Fruit fly (Drosophila melanogaster) whole organism, prepupa: Measurements from ENCODE around the gene Surf1.

ENCODE experiments used
- Blimp-1 ChIP-seq: fragments of 200-800 bp; sonication (Bioruptor generic); optimal IDR thresholded peaks from 3 replicates; lab custom pipeline; 2017; ENCODE audit warnings: missing biosample characterization, missing genetic modification characterization, mild to moderate bottlenecking, moderate library complexity, missing genetic modification reagents
- CG11294 ChIP-seq: fragments of 200-800 bp; sonication (Bioruptor generic); IDR thresholded peaks from 2 replicates; pipeline ENCODE4 v1.3.6; 2022; ENCODE audit warnings: missing biosample characterization, missing genetic modification characterization
- CG15336 ChIP-seq: fragments of 200-800 bp; sonication (Bioruptor generic); IDR thresholded peaks from 2 replicates; pipeline ENCODE4 v1.3.6; 2022; ENCODE audit warnings: missing biosample characterization, missing genetic modification characterization
- CG1621 ChIP-seq: fragments of 200-800 bp; sonication (Bioruptor generic); optimal IDR thresholded peaks from 3 replicates; lab custom pipeline; 2018; ENCODE audit warnings: missing biosample characterization, mild to moderate bottlenecking, missing genetic modification characterization
- CG16779 ChIP-seq: fragments of 200-800 bp; sonication (Bioruptor generic); optimal IDR thresholded peaks from 3 replicates; lab custom pipeline; 2017; ENCODE audit warnings: missing biosample characterization, mild to moderate bottlenecking, missing genetic modification characterization
- CG3032 ChIP-seq: fragments of 200-800 bp; optimal IDR thresholded peaks from 2 replicates; lab custom pipeline; 2019; ENCODE audit warnings: missing biosample characterization, mild to moderate bottlenecking, missing genetic modification characterization, moderate library complexity
- CG31627 ChIP-seq: fragments of 200-800 bp; sonication (Bioruptor generic); optimal IDR thresholded peaks from 3 replicates; lab custom pipeline; 2016; ENCODE audit warnings: missing biosample characterization, missing genetic modification characterization
- CG32006 ChIP-seq: fragments of 200-800 bp; sonication (Bioruptor generic); optimal IDR thresholded peaks from 3 replicates; lab custom pipeline; 2017; ENCODE audit warnings: missing biosample characterization, mild to moderate bottlenecking, missing genetic modification characterization
- CG3919 ChIP-seq: fragments of 200-800 bp; sonication (Bioruptor generic); optimal IDR thresholded peaks from 3 replicates; lab custom pipeline; 2016; ENCODE audit warnings: missing biosample characterization, missing genetic modification characterization
- CG6163 ChIP-seq: fragments of 200-800 bp; sonication (Bioruptor generic); IDR thresholded peaks from 3 replicates; pipeline ENCODE4 v1.3.6; 2022; ENCODE audit warnings: missing biosample characterization, missing genetic modification characterization
- CG6276 ChIP-seq: fragments of 200-800 bp; sonication (Bioruptor generic); optimal IDR thresholded peaks from 2 replicates; lab custom pipeline; 2017; ENCODE audit warnings: missing biosample characterization, mild to moderate bottlenecking, missing genetic modification characterization
- CG6792 ChIP-seq: fragments of 200-800 bp; sonication (Bioruptor generic); optimal IDR thresholded peaks from 3 replicates; lab custom pipeline; 2016; ENCODE audit warnings: missing biosample characterization, missing genetic modification characterization
- CG6808 ChIP-seq: fragments of 200-800 bp; sonication (Bioruptor generic); optimal IDR thresholded peaks from 3 replicates; lab custom pipeline; 2017; ENCODE audit warnings: missing biosample characterization, missing genetic modification characterization, mild to moderate bottlenecking, moderate library complexity, missing genetic modification reagents
- CG8119 ChIP-seq: fragments of 200-800 bp; sonication (Bioruptor generic); IDR thresholded peaks from 3 replicates; pipeline ENCODE4 v1.3.6; 2022; ENCODE audit warnings: missing biosample characterization, missing genetic modification characterization
- CG8319 ChIP-seq: fragments of 200-800 bp; sonication (Bioruptor generic); optimal IDR thresholded peaks from 3 replicates; lab custom pipeline; 2016; ENCODE audit warnings: missing biosample characterization, missing genetic modification characterization
- CG9139 ChIP-seq: fragments of 200-800 bp; sonication (Bioruptor generic); optimal IDR thresholded peaks from 3 replicates; lab custom pipeline; 2017; ENCODE audit warnings: missing biosample characterization, mild to moderate bottlenecking, missing genetic modification characterization
- Eip78C ChIP-seq: fragments of 200-800 bp; sonication (Bioruptor generic); peaks from one replicate; lab custom pipeline; 2016; ENCODE audit warnings: missing biosample characterization, missing genetic modification characterization
- Eip93F ChIP-seq: fragments of 200-800 bp; sonication (Bioruptor generic); optimal IDR thresholded peaks from 2 replicates; lab custom pipeline; 2016; ENCODE audit warnings: missing biosample characterization, mild to moderate bottlenecking, missing genetic modification characterization
- Ets21C ChIP-seq: fragments of 200-800 bp; sonication (Bioruptor generic); optimal IDR thresholded peaks from 3 replicates; lab custom pipeline; 2016; ENCODE audit warnings: missing biosample characterization, missing genetic modification characterization
- Ets96B ChIP-seq: fragments of 200-800 bp; optimal IDR thresholded peaks from 2 replicates; lab custom pipeline; 2019; ENCODE audit warnings: missing biosample characterization, mild to moderate bottlenecking, missing genetic modification characterization, moderate library complexity
- Gug ChIP-seq: fragments of 200-800 bp; sonication (Bioruptor generic); IDR thresholded peaks from 2 replicates; pipeline ENCODE4 v1.3.6; 2022; ENCODE audit warnings: missing biosample characterization, missing genetic modification characterization
- Hr39 ChIP-seq: fragments of 200-800 bp; sonication (Bioruptor generic); optimal IDR thresholded peaks from 2 replicates; lab custom pipeline; 2016; ENCODE audit warnings: missing biosample characterization, missing genetic modification characterization
- Met ChIP-seq: fragments of 200-800 bp; sonication (Bioruptor generic); optimal IDR thresholded peaks from 3 replicates; lab custom pipeline; 2016; ENCODE audit warnings: missing biosample characterization, missing genetic modification characterization
- OdsH ChIP-seq: fragments of 200-800 bp; sonication (Bioruptor generic); optimal IDR thresholded peaks from 3 replicates; lab custom pipeline; 2016; ENCODE audit warnings: missing biosample characterization, missing genetic modification characterization
- Smox ChIP-seq: fragments of 200-800 bp; sonication (Bioruptor generic); optimal IDR thresholded peaks from 3 replicates; lab custom pipeline; 2016; ENCODE audit warnings: missing biosample characterization, missing genetic modification characterization
- Sox102F ChIP-seq: fragments of 200-800 bp; sonication (Bioruptor generic); optimal IDR thresholded peaks from 2 replicates; lab custom pipeline; 2016; ENCODE audit warnings: missing biosample characterization, mild to moderate bottlenecking, missing genetic modification characterization
- Sox14 ChIP-seq: fragments of 200-800 bp; sonication (Bioruptor generic); optimal IDR thresholded peaks from 3 replicates; lab custom pipeline; 2016; ENCODE audit warnings: missing biosample characterization, missing genetic modification characterization
- Sox15 ChIP-seq: fragments of 200-800 bp; sonication (Bioruptor generic); optimal IDR thresholded peaks from 3 replicates; lab custom pipeline; 2016; ENCODE audit warnings: missing biosample characterization, missing genetic modification characterization
- eg ChIP-seq: fragments of 200-800 bp; sonication (Bioruptor generic); IDR thresholded peaks from 3 replicates; pipeline ENCODE4 v1.3.6; 2022; ENCODE audit warnings: missing biosample characterization, missing genetic modification characterization
- esn ChIP-seq: fragments of 200-800 bp; sonication (Bioruptor generic); optimal IDR thresholded peaks from 2 replicates; lab custom pipeline; 2016; ENCODE audit warnings: missing biosample characterization, mild to moderate bottlenecking, missing genetic modification characterization, moderate library complexity
- net ChIP-seq: fragments of 200-800 bp; sonication (Bioruptor generic); optimal IDR thresholded peaks from 3 replicates; lab custom pipeline; 2016; ENCODE audit warnings: missing biosample characterization, missing genetic modification characterization
- spab ChIP-seq: fragments of 200-800 bp; sonication (Bioruptor generic); optimal IDR thresholded peaks from 2 replicates; lab custom pipeline; 2017; ENCODE audit warnings: missing biosample characterization, mild to moderate bottlenecking, missing genetic modification characterization, missing genetic modification reagents
- ss ChIP-seq, 2 experiments: fragments of 200-800 bp; sonication (Bioruptor generic); optimal IDR thresholded peaks; 2 replicates in 1 of 2; 3 replicates in 1 of 2; lab custom pipeline; 2017 to 2018; ENCODE audit warnings: mild to moderate bottlenecking in 2 of 2, missing biosample characterization in 2 of 2, missing genetic modification characterization in 2 of 2, moderate library complexity in 1 of 2
- vri ChIP-seq: fragments of 200-800 bp; sonication (Bioruptor generic); optimal IDR thresholded peaks from 3 replicates; lab custom pipeline; 2016; ENCODE audit warnings: missing biosample characterization, mild to moderate bottlenecking, missing genetic modification characterization

Gene Surf1

DNA sequence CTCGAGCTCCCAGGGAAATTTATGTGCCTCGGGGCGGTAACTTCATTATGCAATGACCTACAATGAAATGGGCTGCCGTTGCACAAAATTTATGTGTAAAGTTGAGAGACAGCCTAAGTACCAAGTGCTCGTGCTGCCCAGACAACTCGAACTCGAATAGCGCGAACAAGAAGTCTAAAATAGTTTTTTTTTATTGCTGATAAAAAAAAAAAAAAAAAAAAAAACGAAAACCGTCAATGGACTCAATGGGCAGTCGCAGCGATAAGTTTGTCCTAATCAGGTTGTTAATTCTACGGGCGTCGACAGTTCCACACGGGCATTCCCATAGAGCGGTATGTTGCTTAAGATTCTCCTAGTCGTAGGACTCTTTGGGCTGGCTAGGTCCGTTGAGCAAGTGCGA lies 25.5 kb upstream of the Surf1 start, which contains the start of gene CG14820:
Gene CG14820, plus strand, starts transcription at position 301 of the 400 bp plus-strand sequence.
- TF ChIP-seq Ets96B (tag; lab: Kevin White, UChicago) (no peak), spab (GFP tag; lab: Kevin White, UChicago) (no peak), CG15336 (GFP tag; lab: Robert Waterston, UW) (no peak), Eip78C (GFP tag; lab: Kevin White, UChicago) (no peak), Met (no peak), esn (GFP tag; lab: Kevin White, UChicago) (no peak), Ets21C (GFP tag; lab: Kevin White, UChicago) (no peak), OdsH (GFP tag; lab: Kevin White, UChicago) (no peak), CG8319 (no peak), net (GFP tag; lab: Kevin White, UChicago) (no peak), CG3919 (GFP tag; lab: Kevin White, UChicago) (no peak), Smox (no peak), Eip93F (no peak), CG16779 (tag; lab: Kevin White, UChicago) (no peak), CG31627 (GFP tag; lab: Kevin White, UChicago) (no peak)

DNA sequence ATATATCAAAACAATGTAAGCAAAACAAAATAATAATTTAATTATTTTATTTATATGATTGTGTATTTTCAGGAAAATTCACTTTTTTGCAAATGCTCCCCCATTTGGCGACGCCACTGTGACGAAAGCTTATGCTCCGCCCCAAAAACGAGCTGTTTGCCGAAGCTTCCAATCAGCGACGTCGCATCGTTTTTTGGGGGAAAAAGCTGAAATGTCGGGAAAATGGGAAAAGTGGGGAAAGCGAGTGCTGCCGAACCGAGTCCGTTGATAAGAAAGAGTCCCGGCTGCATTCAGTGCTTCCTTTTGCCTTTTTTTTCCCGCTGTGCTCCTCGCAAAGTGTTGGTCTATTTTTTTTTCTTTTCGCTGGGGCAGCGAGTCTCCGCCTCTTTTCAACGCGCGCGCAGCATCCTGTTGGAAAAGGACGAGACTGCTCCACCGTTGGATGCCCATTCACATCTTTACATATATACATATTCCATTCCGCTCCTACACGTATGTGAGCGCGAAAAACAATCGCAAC lies 23.3 kb upstream of the Surf1 start:
- TF ChIP-seq CG6808 (GFP tag; lab: Kevin White, UChicago) (peak; percentile 11), vri (GFP tag; lab: Kevin White, UChicago) (no peak), eg (GFP tag; lab: Robert Waterston, UW) (peak; percentile 73), CG6163 (peak; percentile 65; the same call in 2 of the 3 replicates), Gug (GFP tag; lab: Robert Waterston, UW) (0 out of 2 replicates have a peak, but pooled peaks have one; percentile 13), CG16779 (tag; lab: Kevin White, UChicago) (no peak), CG8119 (GFP tag; lab: Robert Waterston, UW) (peak; percentile 63), ss (GFP tag; optimal IDR thresholded peaks at IDR 0.05; lab: Kevin White, UChicago) (peak in 1 of 2 experiments; percentile 39)

DNA sequence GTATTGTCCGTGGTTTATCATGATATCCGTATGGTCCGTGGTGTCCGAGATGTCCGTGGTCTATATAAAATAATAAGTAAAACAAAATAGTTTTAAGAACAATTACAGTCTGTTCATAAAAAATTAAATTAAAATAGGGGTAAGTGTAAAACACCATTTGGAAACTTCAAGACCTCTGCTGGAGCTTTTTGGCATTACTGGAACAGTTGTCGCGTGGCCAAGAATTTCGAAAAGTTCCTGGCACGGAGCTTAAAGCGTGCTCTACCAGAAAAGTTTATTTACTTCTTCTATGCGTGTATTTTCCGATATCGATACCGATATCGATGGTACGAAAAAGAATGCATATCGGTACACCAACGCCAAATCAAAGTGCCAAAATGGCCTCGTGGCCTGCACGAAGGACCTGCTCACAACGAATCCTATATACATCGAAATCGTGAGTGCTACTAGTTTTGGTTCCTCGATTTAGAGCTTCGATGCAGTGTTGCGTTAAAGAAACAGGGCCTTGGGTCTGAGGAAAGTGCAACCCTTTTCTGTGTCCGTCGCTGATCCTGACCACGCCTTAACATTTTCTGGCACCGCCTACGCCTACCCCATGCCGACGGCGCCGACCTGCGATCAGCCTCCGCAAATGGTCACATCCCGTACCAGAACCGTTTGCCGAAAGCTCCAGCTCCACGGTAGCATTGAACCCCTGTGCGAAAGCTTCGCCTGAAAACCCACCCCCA lies 15.9 kb upstream of the Surf1 start:
- TF ChIP-seq Eip78C (GFP tag; lab: Kevin White, UChicago), result peak; percentile 21
- no peak for TF ChIP-seq net (GFP tag; lab: Kevin White, UChicago)
- TF ChIP-seq, all 60 proteins: peak for 1

DNA sequence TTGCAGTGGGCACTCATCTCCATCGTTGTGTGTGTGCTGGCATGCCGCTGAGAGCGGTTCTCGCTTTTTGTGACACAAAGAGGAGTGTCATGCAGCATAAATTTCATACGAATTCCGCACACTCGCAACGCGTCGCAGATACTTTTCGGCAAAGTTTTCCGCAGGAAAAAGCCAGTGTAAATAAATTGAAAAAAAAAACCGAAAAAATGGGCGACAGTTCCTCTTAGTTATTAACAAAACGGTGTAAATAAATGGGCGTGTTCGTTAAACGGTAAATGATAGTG lies 15.4 kb upstream of the Surf1 start, which contains the start of gene tow:
Gene tow, plus strand, starts transcription at position 26 of the 284 bp plus-strand sequence.
- TF ChIP-seq CG6276 (GFP tag; lab: Kevin White, UChicago) (no peak), vri (GFP tag; lab: Kevin White, UChicago) (no peak), ss (GFP tag; optimal IDR thresholded peaks at IDR 0.05; lab: Kevin White, UChicago) (no peak), Blimp-1 (GFP tag; lab: Kevin White, UChicago) (no peak), Sox102F (GFP tag; lab: Kevin White, UChicago) (no peak), CG6792 (no peak), Hr39 (GFP tag; lab: Kevin White, UChicago) (no peak), CG9139 (GFP tag; lab: Kevin White, UChicago) (no peak), CG11294 (GFP tag; lab: Robert Waterston, UW) (no peak), CG1621 (tag; lab: Kevin White, UChicago) (no peak), Smox (no peak), spab (GFP tag; lab: Kevin White, UChicago) (no peak), CG6163 (no peak), CG16779 (tag; lab: Kevin White, UChicago) (no peak), CG32006 (GFP tag; lab: Kevin White, UChicago) (no peak), Sox14 (no peak), Ets96B (tag; lab: Kevin White, UChicago) (no peak), CG3032 (no peak), Ets21C (GFP tag; lab: Kevin White, UChicago) (no peak), Sox15 (GFP tag; lab: Kevin White, UChicago) (no peak)
